Worm (Caenorhabditis elegans): Measurements from ENCODE around the gene K08B4.7.

- TF ChIP-seq W03F9.2 (tag; optimal IDR thresholded peaks at IDR 0.05) (no peak), dao-5 (tag; optimal IDR thresholded peaks at IDR 0.05) (no peak)
These were observed 20.1 kb upstream of the K08B4.7 start, which contains the start of gene M03D4.3 for ce11 chrIV:6112291-6112690.
